Fruit fly (Drosophila melanogaster) whole organism, embryonic: ENCODE data around the gene phol.

ENCODE experiments used
- BtbVII ChIP-seq: fragments of 200-800 bp; sonication (Bioruptor generic); optimal IDR thresholded peaks from 3 replicates; lab custom pipeline; 2017; ENCODE audit warnings: missing biosample characterization, mild to moderate bottlenecking, missing genetic modification characterization
- CG12236 ChIP-seq: fragments of 200-800 bp; sonication (Bioruptor generic); optimal IDR thresholded peaks from 2 replicates; lab custom pipeline; 2016; ENCODE audit warnings: missing biosample characterization, missing genetic modification characterization
- CG13624 ChIP-seq: fragments of 200-800 bp; sonication (Bioruptor generic); optimal IDR thresholded peaks from 2 replicates; lab custom pipeline; 2016; ENCODE audit warnings: missing biosample characterization, missing genetic modification characterization
- CG14014 ChIP-seq: fragments of 200-800 bp; sonication (Bioruptor generic); IDR thresholded peaks from 2 replicates; pipeline ENCODE4 v1.3.6; 2022; ENCODE audit warnings: missing biosample characterization, missing genetic modification characterization
- CG17829 ChIP-seq: fragments of 200-800 bp; optimal IDR thresholded peaks from 2 replicates; lab custom pipeline; 2019; ENCODE audit warnings: missing biosample characterization, mild to moderate bottlenecking, missing genetic modification characterization, moderate library complexity
- CG2875 ChIP-seq: fragments of 200-800 bp; sonication (Bioruptor generic); optimal IDR thresholded peaks from 2 replicates; lab custom pipeline; 2017; ENCODE audit warnings: missing biosample characterization, mild to moderate bottlenecking, missing genetic modification characterization, missing genetic modification reagents
- CG3163 ChIP-seq: fragments of 200-800 bp; sonication (Bioruptor generic); optimal IDR thresholded peaks from 3 replicates; lab custom pipeline; 2016; ENCODE audit warnings: missing biosample characterization, missing genetic modification characterization
- CG6791 ChIP-seq: fragments of 200-800 bp; sonication (Bioruptor generic); IDR thresholded peaks from 3 replicates; pipeline ENCODE4 v1.3.6; 2022; ENCODE audit warnings: missing biosample characterization, missing genetic modification characterization; ENCODE audit not compliant: partially characterized antibody
- CG6854 ChIP-seq: fragments of 200-800 bp; sonication (Bioruptor generic); optimal IDR thresholded peaks from 3 replicates; lab custom pipeline; 2017; ENCODE audit warnings: missing biosample characterization, mild to moderate bottlenecking, missing genetic modification characterization
- CG7839 ChIP-seq: fragments of 200-800 bp; sonication (Bioruptor generic); optimal IDR thresholded peaks from 3 replicates; lab custom pipeline; 2018; ENCODE audit warnings: missing biosample characterization, mild to moderate bottlenecking, missing genetic modification characterization, moderate library complexity
- Deaf1 ChIP-seq: fragments of 200-800 bp; optimal IDR thresholded peaks from 3 replicates; lab custom pipeline; 2019; ENCODE audit warnings: missing biosample characterization, mild to moderate bottlenecking, missing genetic modification characterization, moderate library complexity
- Dp ChIP-seq: fragments of 200-800 bp; sonication (Bioruptor generic); optimal IDR thresholded peaks from 2 replicates; lab custom pipeline; 2018; ENCODE audit warnings: missing biosample characterization, mild to moderate bottlenecking, missing genetic modification characterization, moderate library complexity
- E2f1 ChIP-seq: fragments of 200-800 bp; sonication (Bioruptor generic); IDR thresholded peaks from 2 replicates; pipeline ENCODE4 v1.3.6; 2022; ENCODE audit warnings: missing biosample characterization, missing genetic modification characterization
- Fer1 ChIP-seq: fragments of 200-800 bp; sonication (Bioruptor generic); optimal IDR thresholded peaks from 2 replicates; lab custom pipeline; 2017; ENCODE audit warnings: missing biosample characterization, mild to moderate bottlenecking, missing genetic modification characterization
- HLH3B ChIP-seq: fragments of 200-800 bp; sonication (Bioruptor generic); IDR thresholded peaks from 2 replicates; pipeline ENCODE4 v1.3.6; 2022; ENCODE audit warnings: missing biosample characterization, missing genetic modification characterization
- Med ChIP-seq: fragments of 200-800 bp; sonication (Bioruptor generic); peaks from one replicate; lab custom pipeline; 2016; ENCODE audit warnings: missing biosample characterization, missing genetic modification characterization, mild to moderate bottlenecking, inconsistent platforms, moderate library complexity
- Meics ChIP-seq: fragments of 200-800 bp; sonication (Bioruptor generic); optimal IDR thresholded peaks from 2 replicates; lab custom pipeline; 2017; ENCODE audit warnings: missing biosample characterization, mild to moderate bottlenecking, missing genetic modification characterization
- Oaz ChIP-seq: fragments of 200-800 bp; sonication (Bioruptor generic); IDR thresholded peaks from 2 replicates; pipeline ENCODE4 v1.3.6; 2022; ENCODE audit warnings: missing biosample characterization, missing genetic modification characterization
- Pdp1 ChIP-seq, 2 experiments: fragments of 200-800 bp; sonication (Bioruptor generic); optimal IDR thresholded peaks; 3 replicates each; lab custom pipeline; 2016; ENCODE audit warnings: missing biosample characterization in 2 of 2, missing genetic modification characterization in 2 of 2, mild to moderate bottlenecking in 1 of 2, moderate library complexity in 1 of 2
- Trl ChIP-seq, 3 experiments: fragments of >200 bp in 2 of 3; fragments of 200-800 bp in 1 of 3; sonication (Bioruptor generic) in 1 of 3; optimal IDR thresholded peaks; 2 replicates in 1 of 3; 3 replicates in 2 of 3; lab custom pipeline; 2016 to 2017; ENCODE audit warnings: missing biosample characterization in 1 of 3, missing genetic modification characterization in 1 of 3
- Xrp1 ChIP-seq: fragments of 200-800 bp; sonication (Bioruptor generic); IDR thresholded peaks from 2 replicates; pipeline ENCODE4 v1.3.6; 2022; ENCODE audit warnings: missing biosample characterization, missing genetic modification characterization
- bab2 ChIP-seq: fragments of 200-800 bp; sonication (Bioruptor generic); optimal IDR thresholded peaks from 2 replicates; lab custom pipeline; 2016; ENCODE audit warnings: missing biosample characterization, missing genetic modification characterization
- caup ChIP-seq: fragments of 200-800 bp; sonication (Bioruptor generic); optimal IDR thresholded peaks from 3 replicates; lab custom pipeline; 2017; ENCODE audit warnings: missing biosample characterization, mild to moderate bottlenecking, missing genetic modification characterization, moderate library complexity; ENCODE audit not compliant: severe bottlenecking
- chinmo ChIP-seq: fragments of 200-800 bp; sonication (Bioruptor generic); IDR thresholded peaks from 4 replicates; pipeline ENCODE4 v1.3.6; 2022; ENCODE audit warnings: missing biosample characterization, missing genetic modification characterization; ENCODE audit not compliant: partially characterized antibody
- dm ChIP-seq: fragments of 200-800 bp; sonication (Bioruptor generic); optimal IDR thresholded peaks from 3 replicates; lab custom pipeline; 2016; ENCODE audit warnings: missing biosample characterization, missing genetic modification characterization
- dpn ChIP-seq, 2 experiments: fragments of 200-800 bp; sonication (Bioruptor generic); optimal IDR thresholded peaks; 3 replicates each; lab custom pipeline; 2016; ENCODE audit warnings: missing biosample characterization in 2 of 2, missing genetic modification characterization in 2 of 2
- exex ChIP-seq: fragments of 200-800 bp; sonication (Bioruptor generic); optimal IDR thresholded peaks from 4 replicates; lab custom pipeline; 2018; ENCODE audit warnings: missing biosample characterization, mild to moderate bottlenecking, missing genetic modification characterization, moderate library complexity
- fd96Cb ChIP-seq: fragments of 200-800 bp; sonication (Bioruptor generic); optimal IDR thresholded peaks from 2 replicates; lab custom pipeline; 2018; ENCODE audit warnings: missing biosample characterization, mild to moderate bottlenecking, missing genetic modification characterization, moderate library complexity
- jumu ChIP-seq: fragments of 200-800 bp; sonication (Bioruptor generic); optimal IDR thresholded peaks from 3 replicates; lab custom pipeline; 2016; ENCODE audit warnings: missing biosample characterization, missing genetic modification characterization
- lab ChIP-seq: fragments of 200-800 bp; sonication (Bioruptor generic); optimal IDR thresholded peaks from 3 replicates; lab custom pipeline; 2017; ENCODE audit warnings: missing biosample characterization, missing genetic modification characterization, mild to moderate bottlenecking, moderate library complexity, missing genetic modification reagents
- mirr ChIP-seq: fragments of 200-800 bp; sonication (Bioruptor generic); optimal IDR thresholded peaks from 3 replicates; lab custom pipeline; 2018; ENCODE audit warnings: missing biosample characterization, mild to moderate bottlenecking, missing genetic modification characterization
- nau ChIP-seq: fragments of 200-800 bp; sonication (Bioruptor generic); optimal IDR thresholded peaks from 3 replicates; lab custom pipeline; 2017; ENCODE audit warnings: missing biosample characterization, mild to moderate bottlenecking, missing genetic modification characterization, missing genetic modification reagents
- phol ChIP-seq: fragments of 200-800 bp; sonication (Bioruptor generic); optimal IDR thresholded peaks from 3 replicates; lab custom pipeline; 2018; ENCODE audit warnings: missing biosample characterization, mild to moderate bottlenecking, missing genetic modification characterization, moderate library complexity
- scrt ChIP-seq: fragments of 200-800 bp; sonication (Bioruptor generic); optimal IDR thresholded peaks from 2 replicates; lab custom pipeline; 2018; ENCODE audit warnings: missing biosample characterization, mild to moderate bottlenecking, missing genetic modification characterization, moderate library complexity
- sens ChIP-seq: fragments of 200-800 bp; sonication (Bioruptor generic); peaks from one replicate; lab custom pipeline; 2016; ENCODE audit warnings: missing biosample characterization, missing genetic modification characterization
- tin ChIP-seq: fragments of 200-800 bp; sonication (Bioruptor generic); optimal IDR thresholded peaks from 3 replicates; lab custom pipeline; 2016; ENCODE audit warnings: missing biosample characterization, missing genetic modification characterization
- zen ChIP-seq: fragments of 200-800 bp; sonication (Bioruptor generic); optimal IDR thresholded peaks from 3 replicates; lab custom pipeline; 2018; ENCODE audit warnings: missing biosample characterization, mild to moderate bottlenecking, missing genetic modification characterization, moderate library complexity
- zfh1 ChIP-seq: fragments of 200-800 bp; sonication (Bioruptor generic); IDR thresholded peaks from 3 replicates; pipeline ENCODE4 v1.3.6; 2022; ENCODE audit warnings: missing biosample characterization, missing genetic modification characterization

The phol gene

DNA sequence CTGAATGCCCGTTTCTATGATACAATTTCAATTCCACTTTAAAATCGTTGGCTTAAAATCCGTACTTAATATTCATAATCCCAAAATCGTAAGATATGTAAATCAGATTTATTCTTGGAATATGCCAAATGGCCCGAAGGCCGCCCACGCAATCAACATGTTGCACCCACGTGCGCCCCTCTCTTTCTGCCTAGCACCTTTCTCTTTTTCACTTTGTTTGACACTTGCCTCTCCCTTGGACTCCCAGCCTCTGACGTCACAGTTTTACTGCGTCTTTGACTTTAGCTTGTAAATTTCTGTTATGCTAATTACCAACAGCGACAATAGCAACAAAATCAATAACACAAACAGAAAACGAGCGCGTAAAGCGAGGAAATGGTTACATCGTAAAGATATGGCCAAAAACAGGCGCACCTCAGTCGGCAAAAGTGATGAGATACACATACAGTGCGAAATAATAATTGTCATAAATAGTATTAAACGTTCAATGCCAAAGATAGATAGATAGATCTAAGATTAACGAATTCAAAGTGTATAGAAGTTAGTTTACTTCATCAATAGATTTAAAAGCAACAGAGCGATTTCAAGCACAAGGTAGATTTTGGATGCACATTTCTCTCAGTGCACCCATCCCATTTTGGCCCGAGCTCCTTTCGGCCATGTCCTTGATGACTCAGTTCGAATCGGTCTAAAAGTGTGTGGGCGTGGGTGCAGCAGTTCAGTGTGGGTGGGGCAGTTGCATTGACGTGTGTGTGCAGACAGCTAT is 47.7 kb upstream of the phol start (continued):
- peak; percentile 2 for TF ChIP-seq CG13624 (GFP tag; lab: Kevin White, UChicago)
- peak; percentile 10 for TF ChIP-seq CG17829
- TF ChIP-seq tin (GFP tag; lab: Kevin White, UChicago) = peak; percentile 11
- 0 out of 2 replicates have a peak, but pooled peaks have one; percentile 18 for TF ChIP-seq HLH3B (GFP tag; lab: Robert Waterston, UW)
- TF ChIP-seq dpn (GFP tag; optimal IDR thresholded peaks at IDR 0.05; lab: Kevin White, UChicago) = peak in 1 of 2 experiments; percentile 1
- TF ChIP-seq Fer1 (GFP tag; lab: Kevin White, UChicago) = peak; percentile 1
- TF ChIP-seq bab2 (GFP tag; lab: Kevin White, UChicago) = peak; percentile 10
- peak; percentile 15 for TF ChIP-seq phol (tag; lab: Kevin White, UChicago)
- peak; percentile 34 for TF ChIP-seq Meics (GFP tag; lab: Kevin White, UChicago)
- peak; percentile 12 for TF ChIP-seq CG7839 (tag; lab: Kevin White, UChicago)
- TF ChIP-seq CG6854 (GFP tag; lab: Kevin White, UChicago) = peak; percentile 31
- TF ChIP-seq zen (tag; lab: Kevin White, UChicago) = peak; percentile 29
- peak; percentile 1 for TF ChIP-seq fd96Cb (tag; lab: Kevin White, UChicago)
- peak; percentile 24; the same call in 1 of the 2 replicates for TF ChIP-seq Xrp1 (GFP tag; lab: Robert Waterston, UW)
- TF ChIP-seq Med (GFP tag; lab: Kevin White, UChicago) = peak; percentile 70
- 0 out of 2 replicates have a peak, but pooled peaks have one; percentile 16 for TF ChIP-seq CG14014 (GFP tag; lab: Robert Waterston, UW)
- peak; percentile 39 for TF ChIP-seq lab (GFP tag; lab: Kevin White, UChicago)
- 0 out of 3 replicates have a peak, but pooled peaks have one; percentile 16 for TF ChIP-seq zfh1
- TF ChIP-seq Trl (optimal IDR thresholded peaks at IDR 0.05; lab: Kevin White, UChicago) = peak in 1 of 2 experiments; percentile 8
- TF ChIP-seq Trl (GFP tag; optimal IDR thresholded peaks at IDR 0.05; lab: Kevin White, UChicago) = no peak
- no peak for TF ChIP-seq CG6791 (GFP tag; lab: Robert Waterston, UW)
- peak; percentile 25 for TF ChIP-seq caup
- peak; percentile 3 for TF ChIP-seq Deaf1
- peak; percentile 31 for TF ChIP-seq BtbVII (GFP tag; lab: Kevin White, UChicago)

DNA sequence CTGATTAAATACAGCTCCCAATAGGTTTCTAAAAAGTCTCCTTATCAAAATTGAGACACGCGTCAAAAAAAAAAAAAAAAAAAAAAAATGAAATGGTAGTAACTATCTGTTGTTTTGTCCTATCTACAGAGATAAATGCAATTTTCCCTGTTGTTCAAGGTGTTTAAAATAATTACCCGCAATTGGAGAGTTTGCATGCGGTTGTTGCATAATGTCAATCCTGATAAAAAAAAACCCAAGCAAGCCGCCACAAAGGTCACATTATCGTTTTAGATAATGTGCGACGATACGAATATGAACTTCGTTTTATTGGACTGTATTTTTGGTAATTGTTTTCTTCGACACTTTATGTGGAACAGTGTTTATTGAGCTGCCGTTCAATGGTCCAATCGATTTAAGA is 46.8 kb upstream of the phol start:
- TF ChIP-seq CG2875 (GFP tag; lab: Kevin White, UChicago) = no peak
- no peak for TF ChIP-seq Xrp1 (GFP tag; lab: Robert Waterston, UW)
- TF ChIP-seq chinmo (GFP tag; lab: Robert Waterston, UW) = 0 out of 4 replicates have a peak, but pooled peaks have one; percentile 15
- peak; percentile 14 for TF ChIP-seq exex (tag; lab: Kevin White, UChicago)
- TF ChIP-seq mirr = peak; percentile 6
- TF ChIP-seq dm (GFP tag; lab: Kevin White, UChicago) = no peak
- TF ChIP-seq Oaz (GFP tag; lab: Robert Waterston, UW) = no peak
- peak in 1 of 2 experiments; percentile 80 for TF ChIP-seq Pdp1 (GFP tag; optimal IDR thresholded peaks at IDR 0.05; lab: Kevin White, UChicago)
- TF ChIP-seq E2f1 = no peak
- no peak for TF ChIP-seq CG3163
- TF ChIP-seq jumu (GFP tag; lab: Kevin White, UChicago) = no peak
- no peak for TF ChIP-seq scrt
- TF ChIP-seq CG12236 (GFP tag; lab: Kevin White, UChicago) = no peak

DNA sequence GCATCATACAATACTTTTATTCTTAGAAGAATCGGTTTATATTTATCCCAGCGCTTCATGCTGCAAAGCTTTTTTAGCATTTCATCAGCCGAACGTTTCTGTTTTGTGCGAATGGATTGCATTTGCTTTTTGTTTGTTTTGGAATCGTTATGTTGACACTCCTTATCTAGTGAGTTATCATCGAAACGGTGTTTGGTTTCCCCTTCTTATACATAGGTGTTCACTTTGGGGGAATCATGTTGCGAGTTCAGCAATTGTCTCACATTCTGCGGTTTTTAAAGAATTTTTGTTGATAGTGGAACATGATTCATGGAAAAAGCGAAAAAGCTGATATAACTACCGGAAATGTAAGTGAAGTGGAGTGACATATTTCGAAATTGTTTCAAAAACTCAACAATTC is 46.2 kb upstream of the phol start:
- TF ChIP-seq Dp (no peak), Med (GFP tag; lab: Kevin White, UChicago) (peak; percentile 73), sens (peak; percentile 72), nau (GFP tag; lab: Kevin White, UChicago) (peak; percentile 28)
